Fruit fly (Drosophila melanogaster): ENCODE results near the gene Sarm.

Gene Sarm

dm6 chr3L:8093553-8093952 lies 29.9 kb downstream of the Sarm start (continued):
- TF ChIP-seq D (optimal IDR thresholded peaks at IDR 0.05), result no peak
- TF ChIP-seq D (GFP tag; optimal IDR thresholded peaks at IDR 0.05), result no peak
- TF ChIP-seq HmgZ (tag; optimal IDR thresholded peaks at IDR 0.05), result peak; percentile 51
- no peak for TF ChIP-seq ato (GFP tag; IDR thresholded peaks at IDR 0.05; ENCODE audit: partially characterized antibody)
- TF ChIP-seq CG7271 (tag; optimal IDR thresholded peaks at IDR 0.05), result no peak
- TF ChIP-seq btn (GFP tag; optimal IDR thresholded peaks at IDR 0.05), result no peak
- TF ChIP-seq Rfx (GFP tag; IDR thresholded peaks at IDR 0.05), result peak; percentile 39; the same call in 1 of the 2 replicates
- peak; percentile 34 for TF ChIP-seq PHDP (tag; optimal IDR thresholded peaks at IDR 0.05)
- TF ChIP-seq Fer1 (GFP tag; optimal IDR thresholded peaks at IDR 0.05), result peak; percentile 47
- no peak for TF ChIP-seq CG34422 (GFP tag; IDR thresholded peaks at IDR 0.05)
- TF ChIP-seq TFAM (GFP tag; optimal IDR thresholded peaks at IDR 0.05), result no peak
- TF ChIP-seq CG7987 (GFP tag; optimal IDR thresholded peaks at IDR 0.05), result peak; percentile 65
- TF ChIP-seq fd64A (GFP tag; optimal IDR thresholded peaks at IDR 0.05), result no peak
- peak in 1 of 2 experiments; percentile 17 for TF ChIP-seq bsh (GFP tag; optimal IDR thresholded peaks at IDR 0.05)
- no peak for TF ChIP-seq Gug (GFP tag; IDR thresholded peaks at IDR 0.05)
- TF ChIP-seq fd3F (GFP tag; optimal IDR thresholded peaks at IDR 0.05), result peak; percentile 13
- peak in 1 of 2 experiments; percentile 60 for TF ChIP-seq Pdp1 (GFP tag; optimal IDR thresholded peaks at IDR 0.05)
- no peak for TF ChIP-seq CG31388 (GFP tag; optimal IDR thresholded peaks at IDR 0.05)
- TF ChIP-seq Eip74EF (GFP tag; optimal IDR thresholded peaks at IDR 0.05), result peak in 1 of 2 experiments; percentile 2
- TF ChIP-seq otp (GFP tag; IDR thresholded peaks at IDR 0.05), result 0 out of 3 replicates have a peak, but pooled peaks have one; percentile 11
- no peak for TF ChIP-seq CG31224 (GFP tag; IDR thresholded peaks at IDR 0.05)
- TF ChIP-seq Side (GFP tag; optimal IDR thresholded peaks at IDR 0.05), result no peak
- TF ChIP-seq CG15269 (tag; optimal IDR thresholded peaks at IDR 0.05), result peak; percentile 44
- peak; percentile 1 for TF ChIP-seq salm (tag; optimal IDR thresholded peaks at IDR 0.05)
- peak; percentile 80 for TF ChIP-seq abd-A (tag; optimal IDR thresholded peaks at IDR 0.05)
- no peak for TF ChIP-seq HmgD (GFP tag; optimal IDR thresholded peaks at IDR 0.05)
- no peak for TF ChIP-seq Lpt (GFP tag; optimal IDR thresholded peaks at IDR 0.05)
- no peak for TF ChIP-seq prd (optimal IDR thresholded peaks at IDR 0.05)
- TF ChIP-seq prd (GFP tag; IDR thresholded peaks at IDR 0.05), result no peak
- TF ChIP-seq wek (GFP tag; optimal IDR thresholded peaks at IDR 0.05), result peak; percentile 89
- TF ChIP-seq NK7.1 (GFP tag; optimal IDR thresholded peaks at IDR 0.05), result no peak
- no peak for TF ChIP-seq CG4282 (GFP tag; optimal IDR thresholded peaks at IDR 0.05)
- TF ChIP-seq CG2678 (tag; optimal IDR thresholded peaks at IDR 0.05), result peak; percentile 64
- TF ChIP-seq CG17912 (GFP tag; optimal IDR thresholded peaks at IDR 0.05), result no peak
- TF ChIP-seq Tbp (GFP tag; optimal IDR thresholded peaks at IDR 0.05), result no peak
- TF ChIP-seq CG8089 (GFP tag; optimal IDR thresholded peaks at IDR 0.05), result no peak
- peak; percentile 18 for TF ChIP-seq CG4328 (GFP tag; optimal IDR thresholded peaks at IDR 0.05)
- no peak for TF ChIP-seq oc (tag; optimal IDR thresholded peaks at IDR 0.05)
- TF ChIP-seq CG10147 (GFP tag; optimal IDR thresholded peaks at IDR 0.05), result peak; percentile 42
- TF ChIP-seq CG18619 (GFP tag; optimal IDR thresholded peaks at IDR 0.05), result no peak
- TF ChIP-seq nerfin-1 (tag; optimal IDR thresholded peaks at IDR 0.05), result no peak
- TF ChIP-seq HLH3B (GFP tag; IDR thresholded peaks at IDR 0.05), result no peak
- TF ChIP-seq CG8281 (tag; optimal IDR thresholded peaks at IDR 0.05), result peak; percentile 77
- TF ChIP-seq Trl (optimal IDR thresholded peaks at IDR 0.05), result no peak
- no peak for TF ChIP-seq Trl (GFP tag; optimal IDR thresholded peaks at IDR 0.05)
- TF ChIP-seq lab (GFP tag; optimal IDR thresholded peaks at IDR 0.05), result peak; percentile 64
- TF ChIP-seq CG6765 (GFP tag; optimal IDR thresholded peaks at IDR 0.05), result peak; percentile 37
- no peak for TF ChIP-seq ci (GFP tag; IDR thresholded peaks at IDR 0.05)
- no peak for TF ChIP-seq CG12155 (GFP tag; optimal IDR thresholded peaks at IDR 0.05)
- TF ChIP-seq ftz-f1 (GFP tag; optimal IDR thresholded peaks at IDR 0.05), result peak; percentile 57
- TF ChIP-seq CG7556 (GFP tag; optimal IDR thresholded peaks at IDR 0.05), result no peak
- no peak for TF ChIP-seq ara (GFP tag; IDR thresholded peaks at IDR 0.05)

Measured in whole organism, embryonic.